Worm (Caenorhabditis elegans) whole organism, L1 larva: ENCODE measurements around the gene tre-5.

Experiments used
- C04F5.9 ChIP-seq: sonication (generic microtip); optimal IDR thresholded peaks from 2 replicates; lab custom pipeline; 2016; ENCODE audit warnings: missing genetic modification characterization, missing compliant biosample characterization
- C16A3.4 ChIP-seq: fragments of 150-350 bp; optimal IDR thresholded peaks from 2 replicates; lab custom pipeline; 2014; ENCODE audit warnings: missing biosample characterization, missing genetic modification characterization
- C34B4.2 ChIP-seq: sonication (generic microtip); optimal IDR thresholded peaks from 2 replicates; lab custom pipeline; 2017; ENCODE audit warnings: mild to moderate bottlenecking, missing genetic modification characterization, missing compliant biosample characterization
- aha-1 ChIP-seq: fragments of 150-350 bp; optimal IDR thresholded peaks from 2 replicates; lab custom pipeline; 2014; ENCODE audit warnings: missing biosample characterization, missing genetic modification characterization
- alr-1 ChIP-seq: fragments of 200-800 bp; sonication (Bioruptor generic); optimal IDR thresholded peaks from 2 replicates; lab custom pipeline; 2018; ENCODE audit warnings: borderline replicate concordance, mild to moderate bottlenecking, missing genetic modification characterization, missing compliant biosample characterization
- ama-1 ChIP-seq: fragments of 150-350 bp; optimal IDR thresholded peaks from 2 replicates; lab custom pipeline; 2014
- blmp-1 ChIP-seq: fragments of 150-350 bp; optimal IDR thresholded peaks from 2 replicates; lab custom pipeline; 2014; ENCODE audit warnings: missing biosample characterization, missing genetic modification characterization
- ceh-8 ChIP-seq: fragments of 200-800 bp; sonication (Bioruptor generic); optimal IDR thresholded peaks from 2 replicates; lab custom pipeline; 2018; ENCODE audit warnings: mild to moderate bottlenecking, missing genetic modification characterization, moderate library complexity, missing compliant biosample characterization
- ceh-88 ChIP-seq: fragments of 200-800 bp; sonication (Bioruptor generic); IDR thresholded peaks from 2 replicates; pipeline ENCODE4 v1.3.6; 2022; ENCODE audit warnings: missing genetic modification characterization, missing compliant biosample characterization
- ces-1 ChIP-seq: fragments of 150-350 bp; optimal IDR thresholded peaks from 2 replicates; lab custom pipeline; 2014; ENCODE audit warnings: missing biosample characterization, missing genetic modification reagents, missing genetic modification characterization
- dpl-1 ChIP-seq, 3 experiments: fragments of 150-350 bp in 2 of 3; sonication (generic microtip) in 1 of 3; optimal IDR thresholded peaks; 2 replicates each; lab custom pipeline; 2014 to 2017; ENCODE audit warnings: missing biosample characterization in 3 of 3, missing genetic modification characterization in 3 of 3, missing genetic modification reagents in 3 of 3
- dsc-1 ChIP-seq: sonication (generic microtip); optimal IDR thresholded peaks from 2 replicates; lab custom pipeline; 2016; ENCODE audit warnings: mild to moderate bottlenecking, missing genetic modification characterization, missing compliant biosample characterization
- efl-1 ChIP-seq, 4 experiments: fragments of 150-350 bp; optimal IDR thresholded peaks in 3 of 4; peaks in 1 of 4; 1 replicate in 1 of 4; 2 replicates in 3 of 4; lab custom pipeline; 2014; ENCODE audit warnings: missing biosample characterization in 2 of 4, missing genetic modification characterization in 2 of 4, missing genetic modification reagents in 2 of 4
- efl-3 ChIP-seq: fragments of 200-800 bp; sonication (Bioruptor generic); optimal IDR thresholded peaks from 2 replicates; lab custom pipeline; 2018; ENCODE audit warnings: mild to moderate bottlenecking, missing genetic modification characterization, missing compliant biosample characterization
- egl-13 ChIP-seq: sonication (generic microtip); optimal IDR thresholded peaks from 2 replicates; lab custom pipeline; 2016; ENCODE audit warnings: missing genotype, missing genetic modification reagents, missing genetic modification characterization, missing compliant biosample characterization
- elt-3 ChIP-seq, 6 experiments: fragments of 150-350 bp in 1 of 6; sonication (generic microtip); optimal IDR thresholded peaks; 2 replicates each; lab custom pipeline; 2017 to 2018; ENCODE audit warnings: missing biosample characterization in 6 of 6, missing genetic modification characterization in 6 of 6, inconsistent platforms in 1 of 6
- ets-5 ChIP-seq: fragments of 200-800 bp; sonication (Bioruptor generic); IDR thresholded peaks from 2 replicates; pipeline ENCODE4 v1.3.6; 2022; ENCODE audit warnings: missing genetic modification characterization, missing compliant biosample characterization
- fos-1 ChIP-seq: fragments of 150-350 bp; optimal IDR thresholded peaks from 2 replicates; lab custom pipeline; 2014; ENCODE audit warnings: missing biosample characterization, missing genetic modification characterization
- hlh-17 ChIP-seq: fragments of 200-800 bp; sonication (Bioruptor generic); optimal IDR thresholded peaks from 2 replicates; lab custom pipeline; 2018; ENCODE audit warnings: missing genetic modification characterization, mild to moderate bottlenecking, missing compliant biosample characterization, moderate library complexity, borderline replicate concordance
- irx-1 ChIP-seq: sonication (generic microtip); optimal IDR thresholded peaks from 2 replicates; lab custom pipeline; 2016; ENCODE audit warnings: missing genetic modification characterization, missing compliant biosample characterization
- isw-1 ChIP-seq: fragments of 200-800 bp; sonication (Bioruptor generic); IDR thresholded peaks from 2 replicates; pipeline ENCODE4 v1.3.6; 2022; ENCODE audit warnings: missing genetic modification characterization, missing compliant biosample characterization
- lin-15B ChIP-seq: fragments of 150-350 bp; sonication (generic microtip); optimal IDR thresholded peaks from 3 replicates; lab custom pipeline; 2014; ENCODE audit warnings: missing biosample characterization, missing genetic modification characterization
- lir-3 ChIP-seq: sonication (generic microtip); optimal IDR thresholded peaks from 2 replicates; lab custom pipeline; 2016; ENCODE audit warnings: mild to moderate bottlenecking, missing genetic modification characterization, moderate library complexity, missing compliant biosample characterization; ENCODE audit not compliant: poor library complexity
- lsy-2 ChIP-seq, 2 experiments: fragments of 150-350 bp; optimal IDR thresholded peaks; 2 replicates each; lab custom pipeline; 2014; ENCODE audit warnings: missing biosample characterization in 2 of 2, missing genetic modification characterization in 2 of 2
- mab-9 ChIP-seq: fragments of 200-800 bp; sonication (Bioruptor generic); IDR thresholded peaks from 2 replicates; pipeline ENCODE4 v1.3.6; 2022; ENCODE audit warnings: missing genetic modification reagents, missing genetic modification characterization, missing compliant biosample characterization
- mdl-1 ChIP-seq, 2 experiments: fragments of 150-350 bp; optimal IDR thresholded peaks; 2 replicates each; lab custom pipeline; 2014 to 2017; ENCODE audit warnings: missing biosample characterization in 2 of 2, missing genetic modification characterization in 2 of 2, inconsistent platforms in 1 of 2
- mef-2 ChIP-seq: fragments of 150-350 bp; optimal IDR thresholded peaks from 2 replicates; lab custom pipeline; 2014; ENCODE audit warnings: missing biosample characterization, missing genetic modification characterization
- nhr-19 ChIP-seq: fragments of 200-800 bp; sonication (Bioruptor generic); conservative IDR thresholded peaks from 2 replicates; pipeline ENCODE4 v1.3.6; 2022; ENCODE audit warnings: missing genetic modification characterization, missing compliant biosample characterization
- nhr-237 ChIP-seq: fragments of 150-350 bp; optimal IDR thresholded peaks from 2 replicates; lab custom pipeline; 2014; ENCODE audit warnings: missing biosample characterization, missing genetic modification characterization
- nhr-76 ChIP-seq: sonication (generic microtip); optimal IDR thresholded peaks from 2 replicates; lab custom pipeline; 2017; ENCODE audit warnings: missing biosample characterization, missing genetic modification characterization
- nhr-85 ChIP-seq: sonication (generic microtip); peaks from one replicate; lab custom pipeline; 2016; ENCODE audit warnings: missing genetic modification characterization, inconsistent platforms, missing compliant biosample characterization
- pag-3 ChIP-seq: sonication (generic microtip); optimal IDR thresholded peaks from 2 replicates; lab custom pipeline; 2017; ENCODE audit warnings: missing genetic modification characterization, mild to moderate bottlenecking, missing compliant biosample characterization, antibody characterized with exemption, borderline replicate concordance; ENCODE audit not compliant: insufficient read depth
- pax-3 ChIP-seq: fragments of 200-800 bp; sonication (Bioruptor generic); optimal IDR thresholded peaks from 2 replicates; lab custom pipeline; 2018; ENCODE audit warnings: mild to moderate bottlenecking, missing genetic modification characterization, moderate library complexity, missing compliant biosample characterization
- snpc-4 ChIP-seq: fragments of 150-350 bp; optimal IDR thresholded peaks from 2 replicates; lab custom pipeline; 2014; ENCODE audit warnings: missing biosample characterization, missing genetic modification characterization
- snu-23 ChIP-seq: sonication (generic microtip); optimal IDR thresholded peaks from 2 replicates; lab custom pipeline; 2016; ENCODE audit warnings: missing genetic modification characterization, missing compliant biosample characterization
- sox-4 ChIP-seq: sonication (generic microtip); optimal IDR thresholded peaks from 2 replicates; lab custom pipeline; 2016; ENCODE audit warnings: missing genetic modification characterization, missing compliant biosample characterization
- sptf-1 ChIP-seq: fragments of 150-350 bp; optimal IDR thresholded peaks from 2 replicates; lab custom pipeline; 2014; ENCODE audit warnings: missing biosample characterization, missing genetic modification characterization
- tbx-2 ChIP-seq: sonication (generic microtip); optimal IDR thresholded peaks from 2 replicates; lab custom pipeline; 2016; ENCODE audit warnings: missing genetic modification characterization, missing compliant biosample characterization
- unc-130 ChIP-seq: fragments of 150-350 bp; optimal IDR thresholded peaks from 2 replicates; lab custom pipeline; 2017; ENCODE audit warnings: missing biosample characterization, missing genetic modification characterization, inconsistent platforms
- unc-30 ChIP-seq: sonication (generic microtip); optimal IDR thresholded peaks from 2 replicates; lab custom pipeline; 2017; ENCODE audit warnings: missing biosample characterization, missing genetic modification characterization
- unc-98 ChIP-seq: fragments of 200-800 bp; sonication (Bioruptor generic); IDR thresholded peaks from 2 replicates; pipeline ENCODE4 v1.3.6; 2022; ENCODE audit warnings: missing genetic modification characterization, missing compliant biosample characterization
- vab-15 ChIP-seq: sonication (generic microtip); optimal IDR thresholded peaks from 2 replicates; lab custom pipeline; 2017; ENCODE audit warnings: missing genotype, mild to moderate bottlenecking, missing genetic modification characterization, missing compliant biosample characterization
- ztf-11 ChIP-seq, 2 experiments: sonication (generic microtip); optimal IDR thresholded peaks; 2 replicates each; lab custom pipeline; 2016 to 2017; ENCODE audit warnings: missing genetic modification characterization in 2 of 2, missing biosample characterization in 1 of 2, missing compliant biosample characterization in 1 of 2
- ztf-4 ChIP-seq: fragments of 150-350 bp; optimal IDR thresholded peaks from 2 replicates; lab custom pipeline; 2014; ENCODE audit warnings: missing biosample characterization, missing genetic modification characterization

tre-5 gene

ce11 chrII:23739-24138 is 31.4 kb downstream of the tre-5 start:
- TF ChIP-seq mab-9 (GFP tag; lab: Robert Waterston, UW): 0 out of 2 replicates have a peak, but pooled peaks have one; percentile 17
- no peak for TF ChIP-seq nhr-76 (tag; lab: Kevin White, UChicago)

DNA sequence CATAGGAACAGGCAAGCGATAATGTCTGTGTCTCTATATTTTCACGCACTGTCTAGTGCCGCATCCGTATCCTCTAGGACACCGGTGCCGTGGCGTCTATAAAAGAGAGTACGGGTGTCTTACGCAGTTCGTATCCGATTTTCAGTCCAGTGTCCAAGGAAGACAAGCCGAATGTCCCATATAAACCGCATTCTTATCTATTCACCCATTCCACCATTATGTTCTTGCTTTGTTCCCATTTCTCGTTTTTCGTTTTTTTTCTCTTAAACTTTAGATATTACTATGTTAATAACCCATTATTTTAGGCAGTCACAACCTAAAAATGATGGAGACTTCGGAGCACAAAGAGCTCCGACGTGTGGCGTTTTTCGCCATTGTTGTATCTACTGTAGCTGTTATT is 32.1 kb downstream of the tre-5 start, which contains the start of gene sqt-2:
sqt-2 (plus strand) TSS at position 301 of the 400 bp plus-strand sequence.
- TF ChIP-seq blmp-1 (tag; lab: Kevin White, UChicago) (peak; percentile 38), nhr-85 (tag; lab: Kevin White, UChicago) (peak; percentile 59), ztf-4 (tag; lab: Kevin White, UChicago) (no peak)

DNA sequence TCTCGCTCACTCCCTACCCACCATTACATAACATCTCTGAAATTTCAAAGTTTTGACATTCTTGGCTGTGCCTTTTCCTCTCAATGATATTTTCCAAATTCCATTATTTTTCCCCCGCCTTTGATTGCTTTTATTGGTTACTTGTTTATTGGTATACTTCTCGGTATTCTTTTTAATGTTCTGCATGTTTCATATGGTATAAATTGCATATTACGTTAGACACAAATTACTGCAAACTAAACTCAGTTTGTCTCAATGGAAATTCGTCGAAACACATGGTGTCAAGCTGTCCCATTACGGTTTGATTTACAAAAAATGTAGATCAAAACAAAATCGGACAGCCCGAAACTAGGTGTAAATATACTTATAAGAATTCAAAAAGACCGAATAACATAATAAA is 33.2 kb downstream of the tre-5 start:
- TF ChIP-seq lsy-2 (tag; optimal IDR thresholded peaks at IDR 0.05; lab: Kevin White, UChicago): no peak
- no peak for TF ChIP-seq isw-1 (GFP tag; lab: Robert Waterston, UW)
- TF ChIP-seq egl-13 (tag; lab: Kevin White, UChicago): no peak
- no peak for TF ChIP-seq nhr-19
- TF ChIP-seq nhr-85 (tag; lab: Kevin White, UChicago): peak; percentile 59
- TF ChIP-seq C34B4.2 (tag; lab: Kevin White, UChicago): no peak
- TF ChIP-seq efl-1 (optimal IDR thresholded peaks at IDR 0.05; lab: Kevin White, UChicago): no peak
- TF ChIP-seq efl-1 (GFP tag; optimal IDR thresholded peaks at IDR 0.05 in 1 of 2; lab: Kevin White, UChicago): peak in 1 of 2 experiments; percentile 80
- TF ChIP-seq unc-30: no peak
- TF ChIP-seq elt-3 (tag; optimal IDR thresholded peaks at IDR 0.05; lab: Kevin White, UChicago): no peak
- no peak for TF ChIP-seq dsc-1 (tag; lab: Kevin White, UChicago)
- no peak for TF ChIP-seq C16A3.4 (tag; lab: Kevin White, UChicago)
- TF ChIP-seq ets-5 (GFP tag; lab: Robert Waterston, UW): no peak

- no peak for TF ChIP-seq mdl-1 (tag; optimal IDR thresholded peaks at IDR 0.05; lab: Kevin White, UChicago)
- TF ChIP-seq alr-1 (tag; lab: Kevin White, UChicago): no peak
- no peak for TF ChIP-seq ama-1 (lab: Kevin White, UChicago)
- no peak for TF ChIP-seq fos-1 (tag; lab: Kevin White, UChicago)
Observed at ce11 chrII:19238-19637, 35.9 kb downstream of the tre-5 start, which contains the start of gene gmeb-1. Gene gmeb-1 (plus strand): TSS chrII:19538.

DNA sequence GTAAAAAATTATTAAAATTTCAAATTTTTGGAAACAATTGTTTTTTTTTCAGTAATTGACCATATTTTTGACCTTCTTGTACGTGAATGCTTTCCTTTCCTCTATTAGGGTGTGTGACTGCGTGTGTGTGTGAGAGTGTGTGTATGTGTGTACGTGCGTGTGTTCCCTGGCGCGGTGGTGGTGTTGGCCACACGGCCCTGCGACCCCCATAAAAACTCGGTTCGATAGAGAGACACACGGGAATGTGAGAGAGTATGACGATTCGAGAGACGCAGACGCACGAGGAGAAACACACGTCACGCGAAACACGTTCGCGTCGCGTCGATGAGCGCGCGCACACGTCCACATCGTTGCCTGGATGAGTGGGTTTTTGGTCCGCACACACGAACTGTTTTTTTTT is 36.3 kb downstream of the tre-5 start:
- TF ChIP-seq snu-23 (peak; percentile 83), unc-98 (no peak), mef-2 (tag; lab: Kevin White, UChicago) (no peak), tbx-2 (peak; percentile 68), ztf-11 (tag; optimal IDR thresholded peaks at IDR 0.05; lab: Kevin White, UChicago) (peak in 1 of 2 experiments; percentile 41), pag-3 (no peak), unc-130 (tag; lab: Kevin White, UChicago) (no peak), aha-1 (tag; lab: Kevin White, UChicago) (no peak), ets-5 (GFP tag; lab: Robert Waterston, UW) (no peak), C04F5.9 (tag; lab: Kevin White, UChicago) (peak; percentile 43), ceh-8 (peak; percentile 26), sptf-1 (no peak), mab-9 (GFP tag; lab: Robert Waterston, UW) (no peak), irx-1 (tag; lab: Kevin White, UChicago) (no peak), ceh-88 (GFP tag; lab: Robert Waterston, UW) (no peak; the same call in 1 of the 2 replicates), dpl-1 (GFP tag; optimal IDR thresholded peaks at IDR 0.05; lab: Kevin White, UChicago) (peak; percentile 48 to 63 (median 53)), fos-1 (tag; lab: Kevin White, UChicago) (peak; percentile 17), lir-3 (tag; lab: Kevin White, UChicago) (no peak), egl-13 (tag; lab: Kevin White, UChicago) (peak; percentile 7), lin-15B (peak; percentile 5), pax-3 (tag; lab: Kevin White, UChicago) (no peak), vab-15 (peak; percentile 30), ces-1 (no peak), hlh-17 (GFP tag; lab: Kevin White, UChicago) (no peak), sox-4 (no peak), nhr-237 (peak; percentile 4), efl-3 (GFP tag; lab: Kevin White, UChicago) (no peak), snpc-4 (tag; lab: Kevin White, UChicago) (peak; percentile 30), ztf-4 (tag; lab: Kevin White, UChicago) (no peak)
